Worm (Caenorhabditis elegans): ENCODE data around the gene smrc-1.

ce11 chrIII:6411914-6412313 is 21.2 kb downstream of the smrc-1 start, which contains the start of gene C05D11.5:
- no peak for TF ChIP-seq B0310.2 (tag; optimal IDR thresholded peaks at IDR 0.05)
- no peak for TF ChIP-seq scrt-1 (GFP tag; IDR thresholded peaks at IDR 0.05)
- TF ChIP-seq ama-1 (optimal IDR thresholded peaks at IDR 0.05): no peak
- TF ChIP-seq hmg-4 (GFP tag; optimal IDR thresholded peaks at IDR 0.05): no peak
- no peak for TF ChIP-seq flt-1 (GFP tag; IDR thresholded peaks at IDR 0.05)
- no peak for TF ChIP-seq ceh-13 (GFP tag; optimal IDR thresholded peaks at IDR 0.05)
- TF ChIP-seq ets-7 (tag; optimal IDR thresholded peaks at IDR 0.05): no peak
- TF ChIP-seq sea-1 (GFP tag; conservative IDR thresholded peaks at IDR 0.05): no peak
- no peak for TF ChIP-seq hmbx-1 (tag; optimal IDR thresholded peaks at IDR 0.05)
- TF ChIP-seq tra-4 (tag; optimal IDR thresholded peaks at IDR 0.05): no peak
- no peak for TF ChIP-seq aly-1 (tag; optimal IDR thresholded peaks at IDR 0.05)
- no peak for TF ChIP-seq ceh-36 (tag; optimal IDR thresholded peaks at IDR 0.05)
- no peak for TF ChIP-seq pes-1 (GFP tag; IDR thresholded peaks at IDR 0.05)
- TF ChIP-seq F13C5.2 (tag; optimal IDR thresholded peaks at IDR 0.05): no peak
